Worm (Caenorhabditis elegans) whole organism, mixed stage, embryonic: ENCODE measurements around the gene T21D12.11.

Experiments used
- ces-1 ChIP-seq: fragments of 150-350 bp; optimal IDR thresholded peaks from 2 replicates; lab custom pipeline; 2014; ENCODE audit warnings: missing biosample characterization, missing genetic modification reagents, missing genetic modification characterization
- lsy-2 ChIP-seq: fragments of 150-350 bp; optimal IDR thresholded peaks from 2 replicates; lab custom pipeline; 2014; ENCODE audit warnings: missing biosample characterization, missing genetic modification characterization
- nhr-28 ChIP-seq: fragments of 150-350 bp; optimal IDR thresholded peaks from 2 replicates; lab custom pipeline; 2014; ENCODE audit warnings: missing biosample characterization, missing genetic modification characterization
- nhr-76 ChIP-seq: sonication (generic microtip); optimal IDR thresholded peaks from 2 replicates; lab custom pipeline; 2017; ENCODE audit warnings: missing biosample characterization, missing genetic modification characterization
- pha-4 ChIP-seq: fragments of 150-350 bp; optimal IDR thresholded peaks from 2 replicates; lab custom pipeline; 2018; ENCODE audit warnings: missing biosample characterization, missing genetic modification reagents, missing genetic modification characterization
- snpc-4 ChIP-seq: fragments of 150-350 bp; optimal IDR thresholded peaks from 2 replicates; lab custom pipeline; 2014; ENCODE audit warnings: missing biosample characterization, missing genetic modification characterization
- unc-120 ChIP-seq: sonication (generic microtip); optimal IDR thresholded peaks from 2 replicates; lab custom pipeline; 2017; ENCODE audit warnings: missing genetic modification characterization, missing compliant biosample characterization; ENCODE audit not compliant: poor library complexity, severe bottlenecking
- unc-62 ChIP-seq: fragments of 150-350 bp; optimal IDR thresholded peaks from 2 replicates; lab custom pipeline; 2014; ENCODE audit warnings: missing biosample characterization, missing genetic modification reagents, missing genetic modification characterization
- ztf-11 ChIP-seq: fragments of 150-350 bp; optimal IDR thresholded peaks from 2 replicates; lab custom pipeline; 2014; ENCODE audit warnings: missing biosample characterization, missing genetic modification characterization

ce11 chrIV:257095-257494, 12.1 kb upstream of the T21D12.11 start, which contains the start of gene R02D3.8:
- TF ChIP-seq nhr-28 (tag; lab: Kevin White, UChicago) (no peak), lsy-2 (tag; lab: Kevin White, UChicago) (no peak), snpc-4 (no peak), nhr-76 (tag; lab: Kevin White, UChicago) (no peak), unc-120 (tag; lab: Kevin White, UChicago) (no peak), ces-1 (GFP tag; lab: Kevin White, UChicago) (peak; percentile 4), ztf-11 (tag; lab: Kevin White, UChicago) (no peak), pha-4 (tag; lab: Kevin White, UChicago) (no peak), unc-62 (GFP tag; lab: Kevin White, UChicago) (no peak)
